Fruit fly (Drosophila melanogaster) whole organism, embryonic: ENCODE measurements around the gene CG31459.

Experiments used
- B-H1 ChIP-seq: fragments of 200-800 bp; sonication (Bioruptor generic); IDR thresholded peaks from 3 replicates; pipeline ENCODE4 v1.3.6; 2022; ENCODE audit warnings: missing biosample characterization, missing genetic modification characterization
- BEAF-32 ChIP-seq: fragments of 200-800 bp; sonication (Bioruptor generic); optimal IDR thresholded peaks from 3 replicates; lab custom pipeline; 2017; ENCODE audit warnings: missing biosample characterization, missing genetic modification characterization, mild to moderate bottlenecking, moderate library complexity, missing genetic modification reagents
- CG10543 ChIP-seq: fragments of 200-800 bp; sonication (Bioruptor generic); optimal IDR thresholded peaks from 3 replicates; lab custom pipeline; 2017; ENCODE audit warnings: missing biosample characterization, mild to moderate bottlenecking, missing genetic modification characterization, moderate library complexity
- CG11093 ChIP-seq: fragments of 200-800 bp; sonication (Bioruptor generic); IDR thresholded peaks from 3 replicates; pipeline ENCODE4 v1.3.6; 2022; ENCODE audit warnings: missing biosample characterization, missing genetic modification characterization
- CG12155 ChIP-seq: fragments of 200-800 bp; sonication (Bioruptor generic); optimal IDR thresholded peaks from 3 replicates; lab custom pipeline; 2016; ENCODE audit warnings: missing biosample characterization, missing genetic modification characterization
- CG12219 ChIP-seq: fragments of 200-800 bp; sonication (Bioruptor generic); optimal IDR thresholded peaks from 3 replicates; lab custom pipeline; 2018; ENCODE audit warnings: missing biosample characterization, mild to moderate bottlenecking, missing genetic modification characterization
- CG12659 ChIP-seq: fragments of 200-800 bp; sonication (Bioruptor generic); optimal IDR thresholded peaks from 3 replicates; lab custom pipeline; 2017; ENCODE audit warnings: mild to moderate bottlenecking, missing biosample characterization, missing genetic modification reagents, missing genetic modification characterization
- CG12769 ChIP-seq: fragments of 200-800 bp; sonication (Bioruptor generic); optimal IDR thresholded peaks from 2 replicates; lab custom pipeline; 2019; ENCODE audit warnings: missing biosample characterization, mild to moderate bottlenecking, missing genetic modification characterization, moderate library complexity
- CG17385 ChIP-seq: fragments of 200-800 bp; sonication (Bioruptor generic); optimal IDR thresholded peaks from 3 replicates; lab custom pipeline; 2018; ENCODE audit warnings: missing biosample characterization, mild to moderate bottlenecking, missing genetic modification characterization
- CG18599 ChIP-seq: fragments of 200-800 bp; sonication (Bioruptor generic); optimal IDR thresholded peaks from 3 replicates; lab custom pipeline; 2017; ENCODE audit warnings: missing biosample characterization, missing genetic modification characterization, mild to moderate bottlenecking, moderate library complexity, missing genetic modification reagents
- CG32532 ChIP-seq: fragments of 200-800 bp; sonication (Bioruptor generic); IDR thresholded peaks from 2 replicates; pipeline ENCODE4 v1.3.6; 2022; ENCODE audit warnings: missing biosample characterization, missing genetic modification characterization
- CG3407 ChIP-seq: fragments of 200-800 bp; sonication (Bioruptor generic); optimal IDR thresholded peaks from 2 replicates; lab custom pipeline; 2018; ENCODE audit warnings: missing biosample characterization, mild to moderate bottlenecking, missing genetic modification characterization
- CG4707 ChIP-seq: fragments of 200-800 bp; sonication (Bioruptor generic); optimal IDR thresholded peaks from 2 replicates; lab custom pipeline; 2018; ENCODE audit warnings: missing biosample characterization, mild to moderate bottlenecking, missing genetic modification characterization, moderate library complexity
- CG9727 ChIP-seq: fragments of 200-800 bp; sonication (Bioruptor generic); optimal IDR thresholded peaks from 3 replicates; lab custom pipeline; 2017; ENCODE audit warnings: missing biosample characterization, mild to moderate bottlenecking, missing genetic modification characterization
- CoRest ChIP-seq: fragments of 200-800 bp; sonication (Bioruptor generic); optimal IDR thresholded peaks from 3 replicates; lab custom pipeline; 2018; ENCODE audit warnings: missing biosample characterization, mild to moderate bottlenecking, missing genetic modification characterization, moderate library complexity
- D19A ChIP-seq: fragments of 200-800 bp; optimal IDR thresholded peaks from 3 replicates; lab custom pipeline; 2019; ENCODE audit warnings: missing biosample characterization, mild to moderate bottlenecking, missing genetic modification characterization, moderate library complexity
- Eip74EF ChIP-seq, 2 experiments: fragments of 200-800 bp in 1 of 2; fragments of >200 bp in 1 of 2; sonication (Bioruptor generic) in 1 of 2; optimal IDR thresholded peaks; 2 replicates each; lab custom pipeline; 2017 to 2019; ENCODE audit warnings: missing biosample characterization in 2 of 2, missing genetic modification characterization in 2 of 2, mild to moderate bottlenecking in 1 of 2, moderate library complexity in 1 of 2
- HHEX ChIP-seq: fragments of 200-800 bp; sonication (Bioruptor generic); optimal IDR thresholded peaks from 3 replicates; lab custom pipeline; 2017; ENCODE audit warnings: missing biosample characterization, mild to moderate bottlenecking, missing genetic modification characterization, missing genetic modification reagents
- Hmr ChIP-seq: fragments of 200-800 bp; sonication (Bioruptor generic); optimal IDR thresholded peaks from 3 replicates; lab custom pipeline; 2017; ENCODE audit warnings: mild to moderate bottlenecking, missing biosample characterization, missing genetic modification reagents, missing genetic modification characterization
- Med ChIP-seq: fragments of 200-800 bp; sonication (Bioruptor generic); peaks from one replicate; lab custom pipeline; 2016; ENCODE audit warnings: missing biosample characterization, missing genetic modification characterization, mild to moderate bottlenecking, inconsistent platforms, moderate library complexity
- Meics ChIP-seq: fragments of 200-800 bp; sonication (Bioruptor generic); optimal IDR thresholded peaks from 2 replicates; lab custom pipeline; 2017; ENCODE audit warnings: missing biosample characterization, mild to moderate bottlenecking, missing genetic modification characterization
- NFAT ChIP-seq: fragments of 200-800 bp; sonication (Bioruptor generic); IDR thresholded peaks from 2 replicates; pipeline ENCODE4 v1.3.6; 2022; ENCODE audit warnings: missing biosample characterization, missing genetic modification characterization
- Pdp1 ChIP-seq, 2 experiments: fragments of 200-800 bp; sonication (Bioruptor generic); optimal IDR thresholded peaks; 3 replicates each; lab custom pipeline; 2016; ENCODE audit warnings: missing biosample characterization in 2 of 2, missing genetic modification characterization in 2 of 2, mild to moderate bottlenecking in 1 of 2, moderate library complexity in 1 of 2
- Scr ChIP-seq: fragments of 200-800 bp; sonication (Bioruptor generic); IDR thresholded peaks from 2 replicates; pipeline ENCODE4 v1.3.6; 2022; ENCODE audit warnings: missing biosample characterization, missing genetic modification characterization; ENCODE audit not compliant: partially characterized antibody
- Sry-δ ChIP-seq: fragments of 200-800 bp; sonication (Bioruptor generic); optimal IDR thresholded peaks from 2 replicates; lab custom pipeline; 2016; ENCODE audit warnings: missing biosample characterization, missing genetic modification characterization
- abd-A ChIP-seq: fragments of 200-800 bp; sonication (Bioruptor generic); optimal IDR thresholded peaks from 3 replicates; lab custom pipeline; 2019; ENCODE audit warnings: missing biosample characterization, mild to moderate bottlenecking, missing genetic modification characterization, moderate library complexity
- chinmo ChIP-seq: fragments of 200-800 bp; sonication (Bioruptor generic); IDR thresholded peaks from 4 replicates; pipeline ENCODE4 v1.3.6; 2022; ENCODE audit warnings: missing biosample characterization, missing genetic modification characterization; ENCODE audit not compliant: partially characterized antibody
- fd96Cb ChIP-seq: fragments of 200-800 bp; sonication (Bioruptor generic); optimal IDR thresholded peaks from 2 replicates; lab custom pipeline; 2018; ENCODE audit warnings: missing biosample characterization, mild to moderate bottlenecking, missing genetic modification characterization, moderate library complexity
- grau ChIP-seq: fragments of 200-800 bp; optimal IDR thresholded peaks from 3 replicates; lab custom pipeline; 2019; ENCODE audit warnings: missing biosample characterization, mild to moderate bottlenecking, missing genetic modification characterization, moderate library complexity
- kah ChIP-seq: fragments of 200-800 bp; sonication (Bioruptor generic); optimal IDR thresholded peaks from 2 replicates; lab custom pipeline; 2018; ENCODE audit warnings: missing biosample characterization, mild to moderate bottlenecking, missing genetic modification characterization
- lov ChIP-seq, 2 experiments: fragments of 200-800 bp in 1 of 2; fragments of >200 bp in 1 of 2; sonication (Bioruptor generic) in 1 of 2; IDR thresholded peaks in 1 of 2; optimal IDR thresholded peaks in 1 of 2; 2 replicates in 1 of 2; 3 replicates in 1 of 2; pipeline versions ENCODE4 v1.3.6 to Lab custom; 2017 to 2022; ENCODE audit warnings: missing biosample characterization in 1 of 2, missing genetic modification characterization in 1 of 2
- mam ChIP-seq: fragments of 200-800 bp; sonication (Bioruptor generic); optimal IDR thresholded peaks from 3 replicates; lab custom pipeline; 2016; ENCODE audit warnings: missing biosample characterization, missing genetic modification characterization
- nerfin-1 ChIP-seq: fragments of 200-800 bp; sonication (Bioruptor generic); optimal IDR thresholded peaks from 3 replicates; lab custom pipeline; 2019; ENCODE audit warnings: missing biosample characterization, mild to moderate bottlenecking, missing genetic modification characterization, moderate library complexity
- nerfin-2 ChIP-seq: fragments of 200-800 bp; sonication (Bioruptor generic); IDR thresholded peaks from 2 replicates; pipeline ENCODE4 v1.3.6; 2022; ENCODE audit warnings: missing biosample characterization, missing genetic modification characterization; ENCODE audit not compliant: partially characterized antibody
- oc ChIP-seq: fragments of 200-800 bp; sonication (Bioruptor generic); optimal IDR thresholded peaks from 2 replicates; lab custom pipeline; 2018; ENCODE audit warnings: missing biosample characterization, mild to moderate bottlenecking, missing genetic modification characterization, moderate library complexity
- pb ChIP-seq: fragments of 200-800 bp; sonication (Bioruptor generic); optimal IDR thresholded peaks from 3 replicates; lab custom pipeline; 2016; ENCODE audit warnings: missing biosample characterization, missing genetic modification characterization
- rib ChIP-seq: fragments of 200-800 bp; sonication (Bioruptor generic); IDR thresholded peaks from 2 replicates; pipeline ENCODE4 v1.3.6; 2022; ENCODE audit warnings: missing biosample characterization, missing genetic modification characterization
- ro ChIP-seq: fragments of 200-800 bp; sonication (Bioruptor generic); IDR thresholded peaks from 2 replicates; pipeline ENCODE4 v1.3.6; 2022; ENCODE audit warnings: missing biosample characterization, missing genetic modification characterization
- sd ChIP-seq: fragments of 200-800 bp; sonication (Bioruptor generic); optimal IDR thresholded peaks from 3 replicates; lab custom pipeline; 2018; ENCODE audit warnings: missing biosample characterization, mild to moderate bottlenecking, missing genetic modification characterization, moderate library complexity
- sens ChIP-seq: fragments of 200-800 bp; sonication (Bioruptor generic); peaks from one replicate; lab custom pipeline; 2016; ENCODE audit warnings: missing biosample characterization, missing genetic modification characterization
- so ChIP-seq: fragments of 200-800 bp; sonication (Bioruptor generic); IDR thresholded peaks from 3 replicates; pipeline ENCODE4 v1.3.6; 2022; ENCODE audit warnings: missing biosample characterization, missing genetic modification characterization
- sr ChIP-seq: fragments of 200-800 bp; sonication (Bioruptor generic); IDR thresholded peaks from 3 replicates; pipeline ENCODE4 v1.3.6; 2022; ENCODE audit warnings: missing biosample characterization, missing genetic modification characterization
- ssp ChIP-seq: fragments of 200-800 bp; sonication (Bioruptor generic); IDR thresholded peaks from 2 replicates; pipeline ENCODE4 v1.3.6; 2022; ENCODE audit warnings: missing biosample characterization, missing genetic modification characterization
- trh ChIP-seq: fragments of 200-800 bp; sonication (Bioruptor generic); optimal IDR thresholded peaks from 2 replicates; lab custom pipeline; 2016; ENCODE audit warnings: missing biosample characterization, missing genetic modification characterization
- vnd ChIP-seq: fragments of 200-800 bp; sonication (Bioruptor generic); IDR thresholded peaks from 3 replicates; pipeline ENCODE4 v1.3.6; 2022; ENCODE audit warnings: missing biosample characterization, missing genetic modification characterization; ENCODE audit not compliant: partially characterized antibody
- wor ChIP-seq: fragments of 200-800 bp; sonication (Bioruptor generic); IDR thresholded peaks from 2 replicates; pipeline ENCODE4 v1.3.6; 2022; ENCODE audit warnings: missing biosample characterization, missing genetic modification characterization
- zf30C ChIP-seq: fragments of 200-800 bp; sonication (Bioruptor generic); optimal IDR thresholded peaks from 3 replicates; lab custom pipeline; 2018; ENCODE audit warnings: missing biosample characterization, mild to moderate bottlenecking, missing genetic modification characterization

The CG31459 gene

dm6 chr3R:19826806-19827328 lies 13.8 kb upstream of the CG31459 start:
- TF ChIP-seq pb (no peak), abd-A (peak; percentile 77), chinmo (GFP tag; lab: Robert Waterston, UW) (0 out of 4 replicates have a peak, but pooled peaks have one; percentile 24), Sry-δ (GFP tag; lab: Kevin White, UChicago) (no peak), CG10543 (GFP tag; lab: Kevin White, UChicago) (peak; percentile 10), Med (GFP tag; lab: Kevin White, UChicago) (peak; percentile 62), sd (tag; lab: Kevin White, UChicago) (peak; percentile 76), zf30C (GFP tag; lab: Kevin White, UChicago) (no peak), sens (peak; percentile 70), CG12769 (tag; lab: Kevin White, UChicago) (peak; percentile 76), sr (GFP tag; lab: Robert Waterston, UW) (peak; percentile 59; the same call in 2 of the 3 replicates), CG32532 (GFP tag; lab: Robert Waterston, UW) (no peak), Pdp1 (GFP tag; optimal IDR thresholded peaks at IDR 0.05; lab: Kevin White, UChicago) (peak in 1 of 2 experiments; percentile 30), Scr (0 out of 2 replicates have a peak, but pooled peaks have one; percentile 10), CG9727 (GFP tag; lab: Kevin White, UChicago) (no peak), CG18599 (peak; percentile 19)

- TF ChIP-seq nerfin-2 (GFP tag; lab: Robert Waterston, UW) (no peak), CG17385 (GFP tag; lab: Kevin White, UChicago) (peak; percentile 55), CG11093 (GFP tag; lab: Robert Waterston, UW) (no peak), ro (GFP tag; lab: Robert Waterston, UW) (no peak), oc (tag; lab: Kevin White, UChicago) (peak; percentile 85), vnd (GFP tag; lab: Robert Waterston, UW) (no peak), ssp (GFP tag; lab: Robert Waterston, UW) (0 out of 2 replicates have a peak, but pooled peaks have one; percentile 42), D19A (tag; lab: Kevin White, UChicago) (peak; percentile 43), CoRest (tag; lab: Kevin White, UChicago) (peak; percentile 61), Meics (GFP tag; lab: Kevin White, UChicago) (peak; percentile 71), HHEX (GFP tag; lab: Kevin White, UChicago) (peak; percentile 54), CG12155 (peak; percentile 8), wor (GFP tag; lab: Robert Waterston, UW) (peak; percentile 55), lov (optimal IDR thresholded peaks at IDR 0.05; lab: Kevin White, UChicago) (no peak), lov (GFP tag; IDR thresholded peaks at IDR 0.05; lab: Robert Waterston, UW) (no peak), CG3407 (GFP tag; lab: Kevin White, UChicago) (peak; percentile 49), nerfin-1 (peak; percentile 17), kah (peak; percentile 10), B-H1 (peak; percentile 53), NFAT (GFP tag; lab: Robert Waterston, UW) (peak; percentile 64; the same call in 1 of the 2 replicates), Hmr (GFP tag; lab: Kevin White, UChicago) (peak; percentile 74), BEAF-32 (no peak), so (GFP tag; lab: Robert Waterston, UW) (0 out of 3 replicates have a peak, but pooled peaks have one; percentile 56), fd96Cb (tag; lab: Kevin White, UChicago) (peak; percentile 61), trh (GFP tag; lab: Kevin White, UChicago) (no peak), rib (GFP tag; lab: Robert Waterston, UW) (0 out of 2 replicates have a peak, but pooled peaks have one; percentile 36), grau (tag; lab: Kevin White, UChicago) (peak; percentile 72), mam (GFP tag; lab: Kevin White, UChicago) (peak; percentile 42), CG12219 (GFP tag; lab: Kevin White, UChicago) (peak; percentile 61), CG12659 (GFP tag; lab: Kevin White, UChicago) (peak; percentile 62), Eip74EF (GFP tag; optimal IDR thresholded peaks at IDR 0.05; lab: Kevin White, UChicago) (peak in 1 of 2 experiments; percentile 13), CG4707 (GFP tag; lab: Kevin White, UChicago) (peak; percentile 78)
These were observed 9.7 kb upstream of the CG31459 start for dm6 chr3R:19830973-19831372.
